Worm (Caenorhabditis elegans) whole organism, L2 larva: ENCODE results near the gene tpk-1.

Experiments
- R02D3.7 ChIP-seq: fragments of 150-350 bp; optimal IDR thresholded peaks from 2 replicates; lab custom pipeline; 2014; ENCODE audit warnings: missing biosample characterization, missing genetic modification characterization
- Y55F3AM.14 ChIP-seq: fragments of 200-800 bp; sonication (Bioruptor generic); optimal IDR thresholded peaks from 2 replicates; lab custom pipeline; 2018; ENCODE audit warnings: mild to moderate bottlenecking, missing genetic modification characterization, missing compliant biosample characterization
- alr-1 ChIP-seq: fragments of 150-350 bp; optimal IDR thresholded peaks from 2 replicates; lab custom pipeline; 2014; ENCODE audit warnings: missing biosample characterization, missing genetic modification characterization
- aly-2 ChIP-seq: fragments of 150-350 bp; optimal IDR thresholded peaks from 2 replicates; lab custom pipeline; 2014; ENCODE audit warnings: missing biosample characterization, missing genetic modification characterization
- ama-1 ChIP-seq: fragments of 150-350 bp; optimal IDR thresholded peaks from 2 replicates; lab custom pipeline; 2018; ENCODE audit warnings: inconsistent platforms
- fos-1 ChIP-seq: fragments of 150-350 bp; optimal IDR thresholded peaks from 2 replicates; lab custom pipeline; 2014; ENCODE audit warnings: missing biosample characterization, missing genetic modification characterization
- lin-39 ChIP-seq: fragments of 150-350 bp; optimal IDR thresholded peaks from 2 replicates; lab custom pipeline; 2014; ENCODE audit warnings: missing biosample characterization, missing genetic modification reagents, missing genetic modification characterization
- lsy-2 ChIP-seq, 2 experiments: fragments of 150-350 bp in 1 of 2; sonication (generic microtip) in 1 of 2; optimal IDR thresholded peaks; 2 replicates each; lab custom pipeline; 2014 to 2017; ENCODE audit warnings: missing biosample characterization in 2 of 2, missing genetic modification characterization in 2 of 2
- snpc-4 ChIP-seq: fragments of 150-350 bp; optimal IDR thresholded peaks from 2 replicates; lab custom pipeline; 2014; ENCODE audit warnings: missing biosample characterization, missing genetic modification characterization
- zag-1 ChIP-seq: fragments of 150-350 bp; optimal IDR thresholded peaks from 2 replicates; lab custom pipeline; 2014; ENCODE audit warnings: missing biosample characterization, missing genetic modification characterization

- TF ChIP-seq snpc-4 (tag; lab: Kevin White, UChicago) (no peak), lsy-2 (tag; optimal IDR thresholded peaks at IDR 0.05; lab: Kevin White, UChicago) (no peak), ama-1 (lab: Kevin White, UChicago) (no peak), lin-39 (tag; lab: Kevin White, UChicago) (no peak), zag-1 (tag; lab: Kevin White, UChicago) (no peak), Y55F3AM.14 (GFP tag; lab: Kevin White, UChicago) (no peak), R02D3.7 (tag; lab: Kevin White, UChicago) (no peak), alr-1 (tag; lab: Kevin White, UChicago) (no peak), aly-2 (tag; lab: Kevin White, UChicago) (no peak), fos-1 (tag; lab: Kevin White, UChicago) (no peak)
Observed at ce11 chrIII:8923937-8924336, 12.0 kb downstream of the tpk-1 start, which contains the start of gene ZK637.12.
